Worm (Caenorhabditis elegans) whole organism, L1 larva: ENCODE measurements around the gene dhps-1.

ENCODE experiments used
- aha-1 ChIP-seq: fragments of 150-350 bp; optimal IDR thresholded peaks from 2 replicates; lab custom pipeline; 2014; ENCODE audit warnings: missing biosample characterization, missing genetic modification characterization
- ceh-82 ChIP-seq, 3 experiments: fragments of 150-350 bp in 1 of 3; sonication (generic microtip) in 2 of 3; optimal IDR thresholded peaks; 2 replicates each; lab custom pipeline; 2014 to 2017; ENCODE audit warnings: missing biosample characterization in 3 of 3, missing genetic modification characterization in 3 of 3
- egl-13 ChIP-seq: sonication (generic microtip); optimal IDR thresholded peaks from 2 replicates; lab custom pipeline; 2016; ENCODE audit warnings: missing genotype, missing genetic modification reagents, missing genetic modification characterization, missing compliant biosample characterization
- elt-2 ChIP-seq: sonication (generic microtip); optimal IDR thresholded peaks from 2 replicates; lab custom pipeline; 2016; ENCODE audit warnings: missing genetic modification characterization, mild to moderate bottlenecking, inconsistent platforms, missing compliant biosample characterization, missing genetic modification reagents
- ets-5 ChIP-seq: fragments of 200-800 bp; sonication (Bioruptor generic); IDR thresholded peaks from 2 replicates; pipeline ENCODE4 v1.3.6; 2022; ENCODE audit warnings: missing genetic modification characterization, missing compliant biosample characterization
- fkh-8 ChIP-seq: sonication (generic microtip); optimal IDR thresholded peaks from 2 replicates; lab custom pipeline; 2016; ENCODE audit warnings: mild to moderate bottlenecking, missing genetic modification characterization, missing compliant biosample characterization
- fos-1 ChIP-seq: fragments of 150-350 bp; optimal IDR thresholded peaks from 2 replicates; lab custom pipeline; 2014; ENCODE audit warnings: missing biosample characterization, missing genetic modification characterization
- grh-1 ChIP-seq: fragments of 200-800 bp; sonication (Bioruptor generic); IDR thresholded peaks from 2 replicates; pipeline ENCODE4 v1.3.6; 2022; ENCODE audit warnings: missing genetic modification reagents, missing genetic modification characterization, missing compliant biosample characterization
- lin-14 ChIP-seq: fragments of 200-800 bp; sonication (Bioruptor generic); optimal IDR thresholded peaks from 2 replicates; lab custom pipeline; 2018; ENCODE audit warnings: mild to moderate bottlenecking, missing genetic modification characterization, moderate library complexity, missing compliant biosample characterization
- nhr-47 ChIP-seq: sonication (generic microtip); optimal IDR thresholded peaks from 2 replicates; lab custom pipeline; 2016; ENCODE audit warnings: mild to moderate bottlenecking, missing genetic modification characterization, moderate library complexity, missing compliant biosample characterization
- nhr-90 ChIP-seq: sonication (generic microtip); optimal IDR thresholded peaks from 2 replicates; lab custom pipeline; 2016; ENCODE audit warnings: mild to moderate bottlenecking, missing genetic modification characterization, missing compliant biosample characterization; ENCODE audit not compliant: poor library complexity
- sox-4 ChIP-seq: sonication (generic microtip); optimal IDR thresholded peaks from 2 replicates; lab custom pipeline; 2016; ENCODE audit warnings: missing genetic modification characterization, missing compliant biosample characterization
- xbp-1 ChIP-seq: sonication (generic microtip); optimal IDR thresholded peaks from 2 replicates; lab custom pipeline; 2016; ENCODE audit warnings: missing genetic modification characterization, missing compliant biosample characterization
- ztf-11 ChIP-seq, 2 experiments: sonication (generic microtip); optimal IDR thresholded peaks; 2 replicates each; lab custom pipeline; 2016 to 2017; ENCODE audit warnings: missing genetic modification characterization in 2 of 2, missing biosample characterization in 1 of 2, missing compliant biosample characterization in 1 of 2

The dhps-1 gene

ce11 chrII:12042108-12042960 is 49.5 kb downstream of the dhps-1 start, which contains the start of gene ippk-1 (continued):
- TF ChIP-seq lin-14 (peak; percentile 90), fkh-8 (tag; lab: Kevin White, UChicago) (peak; percentile 92), grh-1 (GFP tag; lab: Robert Waterston, UW) (no peak), ets-5 (GFP tag; lab: Robert Waterston, UW) (no peak), ztf-11 (tag; optimal IDR thresholded peaks at IDR 0.05; lab: Kevin White, UChicago) (peak in 1 of 2 experiments; percentile 53), xbp-1 (tag; lab: Kevin White, UChicago) (peak; percentile 37), egl-13 (tag; lab: Kevin White, UChicago) (peak; percentile 67), nhr-90 (tag; lab: Kevin White, UChicago) (peak; percentile 48), nhr-47 (tag; lab: Kevin White, UChicago) (peak; percentile 71), elt-2 (peak; percentile 38), aha-1 (tag; lab: Kevin White, UChicago) (no peak), ceh-82 (tag; optimal IDR thresholded peaks at IDR 0.05; lab: Kevin White, UChicago) (peak in 2 of 3 experiments; percentile 34 to 47), fos-1 (peak; percentile 39), sox-4 (tag; lab: Kevin White, UChicago) (no peak)
- TF ChIP-seq, all 84 proteins: peak for 43
